3 worm cellular contexts compared by ENCODE assay signal in genomic region chrIV:15187517-15188181, ce11.
A peak's percentile ranks its signal among the peaks of the same experiment; 100 is the strongest.
TF ChIP-seq lines count a peak whose summit lies in the region.

No protein-coding gene starts in this region.

TF ChIP-seq in whole organism, L3 larva, 47 proteins besides CTCF, POLR2A, EP300 and RAD21:
- TF ChIP-seq mml-1 (tag; optimal IDR thresholded peaks at IDR 0.05; lab: Kevin White, UChicago) = no peak
- TF ChIP-seq elt-2 (tag; optimal IDR thresholded peaks at IDR 0.05; lab: Kevin White, UChicago) = peak; percentile 12

TF ChIP-seq in whole organism, L4 larva, 104 proteins besides CTCF, POLR2A, EP300 and RAD21 (continues in another document):
- TF ChIP-seq hmg-1.1 (GFP tag; IDR thresholded peaks at IDR 0.05; lab: Robert Waterston, UW) = 0 out of 2 replicates have a peak, but pooled peaks have one; percentile 19
- no peak for TF ChIP-seq spr-1 (tag; optimal IDR thresholded peaks at IDR 0.05; lab: Kevin White, UChicago)
- TF ChIP-seq daf-12 (tag; optimal IDR thresholded peaks at IDR 0.05; lab: Kevin White, UChicago) = no peak
- TF ChIP-seq nhr-42 (GFP tag; IDR thresholded peaks at IDR 0.05; lab: Robert Waterston, UW) = no peak
- TF ChIP-seq ama-1 (optimal IDR thresholded peaks at IDR 0.05; lab: Kevin White, UChicago) = no peak
- peak; percentile 8 for TF ChIP-seq unc-130 (GFP tag; optimal IDR thresholded peaks at IDR 0.05; lab: Kevin White, UChicago)
- TF ChIP-seq ZK546.5 (tag; optimal IDR thresholded peaks at IDR 0.05; lab: Kevin White, UChicago) = no peak
- TF ChIP-seq duxl-1 (tag; optimal IDR thresholded peaks at IDR 0.05; lab: Kevin White, UChicago; ENCODE audit: poor library complexity) = no peak
- no peak for TF ChIP-seq nhr-11 (tag; optimal IDR thresholded peaks at IDR 0.05; lab: Kevin White, UChicago)
- no peak for TF ChIP-seq dpl-1 (GFP tag; optimal IDR thresholded peaks at IDR 0.05; lab: Kevin White, UChicago)
- no peak for TF ChIP-seq sdz-12 (GFP tag; optimal IDR thresholded peaks at IDR 0.05; lab: Kevin White, UChicago)
- no peak for TF ChIP-seq mes-2 (tag; optimal IDR thresholded peaks at IDR 0.05; lab: Kevin White, UChicago; ENCODE audit: poor library complexity, severe bottlenecking)
- no peak for TF ChIP-seq lin-15B (tag; optimal IDR thresholded peaks at IDR 0.05; lab: Kevin White, UChicago)
- TF ChIP-seq lin-29 (GFP tag; IDR thresholded peaks at IDR 0.05; lab: Robert Waterston, UW) = no peak
- no peak for TF ChIP-seq zfp-2 (tag; optimal IDR thresholded peaks at IDR 0.05; lab: Kevin White, UChicago)
- TF ChIP-seq ceh-62 (tag; optimal IDR thresholded peaks at IDR 0.05; lab: Kevin White, UChicago) = no peak
- TF ChIP-seq T26A8.4 (GFP tag; IDR thresholded peaks at IDR 0.05; lab: Robert Waterston, UW) = no peak
- no peak for TF ChIP-seq ctbp-1 (GFP tag; IDR thresholded peaks at IDR 0.05; lab: Robert Waterston, UW)
- TF ChIP-seq ceh-28 (tag; optimal IDR thresholded peaks at IDR 0.05; lab: Kevin White, UChicago) = no peak
- no peak for TF ChIP-seq attf-4 (tag; optimal IDR thresholded peaks at IDR 0.05; lab: Kevin White, UChicago)
- no peak for TF ChIP-seq nhr-25 (tag; optimal IDR thresholded peaks at IDR 0.05; lab: Kevin White, UChicago; ENCODE audit: borderline replicate concordance, insufficient read depth)
- no peak for TF ChIP-seq aly-2 (tag; optimal IDR thresholded peaks at IDR 0.05; lab: Kevin White, UChicago)
- TF ChIP-seq jun-1 (tag; optimal IDR thresholded peaks at IDR 0.05; lab: Kevin White, UChicago) = no peak
- TF ChIP-seq vab-7 (GFP tag; IDR thresholded peaks at IDR 0.05; lab: Robert Waterston, UW) = peak; percentile 53
- TF ChIP-seq F49E8.2 (tag; optimal IDR thresholded peaks at IDR 0.05; lab: Kevin White, UChicago; ENCODE audit: borderline replicate concordance) = no peak
- TF ChIP-seq lim-7 (GFP tag; IDR thresholded peaks at IDR 0.05; lab: Robert Waterston, UW) = no peak; the same call in 1 of the 2 replicates
- no peak for TF ChIP-seq tag-97 (GFP tag; IDR thresholded peaks at IDR 0.05; lab: Robert Waterston, UW)
- TF ChIP-seq spr-3 (GFP tag; optimal IDR thresholded peaks at IDR 0.05; lab: Kevin White, UChicago) = no peak
- TF ChIP-seq F37D6.2 (tag; optimal IDR thresholded peaks at IDR 0.05; lab: Kevin White, UChicago) = no peak
- TF ChIP-seq Y5F2A.4 (GFP tag; optimal IDR thresholded peaks at IDR 0.05; lab: Kevin White, UChicago) = no peak
- TF ChIP-seq tra-1 (GFP tag; IDR thresholded peaks at IDR 0.05; lab: Robert Waterston, UW) = no peak
- no peak for TF ChIP-seq dmd-9 (GFP tag; IDR thresholded peaks at IDR 0.05; lab: Robert Waterston, UW)
- no peak for TF ChIP-seq daf-16 (GFP tag; optimal IDR thresholded peaks at IDR 0.05; lab: Kevin White, UChicago)
- TF ChIP-seq daf-16 (tag; optimal IDR thresholded peaks at IDR 0.05; lab: Kevin White, UChicago) = no peak
- no peak for TF ChIP-seq zag-1 (tag; optimal IDR thresholded peaks at IDR 0.05; lab: Kevin White, UChicago)
- no peak for TF ChIP-seq skn-1 (tag; optimal IDR thresholded peaks at IDR 0.05; lab: Kevin White, UChicago)
- peak; percentile 96 for TF ChIP-seq snpc-1.2 (GFP tag; IDR thresholded peaks at IDR 0.05; lab: Robert Waterston, UW)
- TF ChIP-seq pha-4 (GFP tag; IDR thresholded peaks at IDR 0.05; lab: Robert Waterston, UW) = peak; percentile 49; the same call in 1 of the 2 replicates
- no peak for TF ChIP-seq pha-4 (tag; optimal IDR thresholded peaks at IDR 0.05; lab: Kevin White, UChicago)
- no peak for TF ChIP-seq dmd-8 (GFP tag; IDR thresholded peaks at IDR 0.05; lab: Robert Waterston, UW)
- no peak for TF ChIP-seq nhr-6 (tag; optimal IDR thresholded peaks at IDR 0.05; lab: Kevin White, UChicago)
- no peak for TF ChIP-seq ces-1 (GFP tag; optimal IDR thresholded peaks at IDR 0.05; lab: Kevin White, UChicago)
- 0 out of 2 replicates have a peak, but pooled peaks have one; percentile 68 for TF ChIP-seq D1046.2 (GFP tag; IDR thresholded peaks at IDR 0.05; lab: Robert Waterston, UW)
- TF ChIP-seq Y105C5A.15 (GFP tag; IDR thresholded peaks at IDR 0.05; lab: Robert Waterston, UW) = no peak
- TF ChIP-seq zip-11 (GFP tag; IDR thresholded peaks at IDR 0.05; lab: Robert Waterston, UW) = no peak
- no peak for TF ChIP-seq F10B5.3 (tag; optimal IDR thresholded peaks at IDR 0.05; lab: Kevin White, UChicago)

TF ChIP-seq in whole organism, young adult, 124 proteins besides CTCF, POLR2A, EP300 and RAD21:
- TF ChIP-seq tbp1 (GFP tag; optimal IDR thresholded peaks at IDR 0.05; lab: Kevin White, UChicago) (peak; percentile 87), him-1 (tag; optimal IDR thresholded peaks at IDR 0.05; lab: Kevin White, UChicago) (peak; percentile 63), F22D6.2 (tag; optimal IDR thresholded peaks at IDR 0.05; lab: Kevin White, UChicago) (no peak), rpc-1 (optimal IDR thresholded peaks at IDR 0.05; lab: Kevin White, UChicago) (peak; percentile 61), rpc-1 (tag; optimal IDR thresholded peaks at IDR 0.05; lab: Kevin White, UChicago) (peak; percentile 77), unc-130 (GFP tag; optimal IDR thresholded peaks at IDR 0.05; lab: Kevin White, UChicago) (no peak), snpc-4 (GFP tag; optimal IDR thresholded peaks at IDR 0.05; lab: Kevin White, UChicago) (peak; percentile 81), snpc-4 (tag; optimal IDR thresholded peaks at IDR 0.05; lab: Kevin White, UChicago) (peak in 3 of 4 experiments; percentile 90 to 96 (median 92)), pbrm-1 (GFP tag; IDR thresholded peaks at IDR 0.05; lab: Robert Waterston, UW) (0 out of 2 replicates have a peak, but pooled peaks have one; percentile 7), nhr-90 (tag; optimal IDR thresholded peaks at IDR 0.05; lab: Kevin White, UChicago) (peak; percentile 32), F49E8.2 (tag; optimal IDR thresholded peaks at IDR 0.05; lab: Kevin White, UChicago; ENCODE audit: insufficient read depth) (peak; percentile 1), ztf-18 (tag; optimal IDR thresholded peaks at IDR 0.05; lab: Kevin White, UChicago) (peak; percentile 60), ztf-25 (GFP tag; IDR thresholded peaks at IDR 0.05; lab: Robert Waterston, UW) (peak; percentile 39; the same call in 1 of the 2 replicates), die-1 (tag; optimal IDR thresholded peaks at IDR 0.05; lab: Kevin White, UChicago) (peak; percentile 34), lsl-1 (GFP tag; optimal IDR thresholded peaks at IDR 0.05; lab: Kevin White, UChicago) (no peak), attf-6 (GFP tag; IDR thresholded peaks at IDR 0.05; lab: Robert Waterston, UW) (peak; percentile 94), ztf-22 (GFP tag; optimal IDR thresholded peaks at IDR 0.05; lab: Kevin White, UChicago) (peak; percentile 29), B0261.1 (tag; optimal IDR thresholded peaks at IDR 0.05; lab: Kevin White, UChicago) (peak; percentile 83), dox-1 (GFP tag; IDR thresholded peaks at IDR 0.05; lab: Robert Waterston, UW) (peak; percentile 51; the same call in 1 of the 2 replicates), cebp-1 (GFP tag; IDR thresholded peaks at IDR 0.05; lab: Robert Waterston, UW) (no peak), cebp-1 (tag; optimal IDR thresholded peaks at IDR 0.05; lab: Kevin White, UChicago) (no peak), snpc-1.3 (tag; optimal IDR thresholded peaks at IDR 0.05; lab: Kevin White, UChicago; ENCODE audit: insufficient read depth) (peak; percentile 35), attf-3 (GFP tag; conservative IDR thresholded peaks at IDR 0.05; lab: Robert Waterston, UW) (0 out of 2 replicates have a peak, but pooled peaks have one; percentile 7), D2030.7 (GFP tag; IDR thresholded peaks at IDR 0.05; lab: Robert Waterston, UW) (peak; percentile 55; the same call in 1 of the 2 replicates), lin-26 (GFP tag; IDR thresholded peaks at IDR 0.05; lab: Robert Waterston, UW) (peak; percentile 56), hmg-1.2 (GFP tag; IDR thresholded peaks at IDR 0.05; lab: Robert Waterston, UW) (peak; percentile 55; the same call in 1 of the 2 replicates), F23B12.7 (tag; optimal IDR thresholded peaks at IDR 0.05; lab: Kevin White, UChicago; ENCODE audit: insufficient read depth) (peak; percentile 13), let-526 (GFP tag; IDR thresholded peaks at IDR 0.05; lab: Robert Waterston, UW) (no peak)
